Worm (Caenorhabditis elegans) whole organism, L2 larva: Measurements from ENCODE around the gene srh-47.

Source experiments
- C34F6.9 ChIP-seq: fragments of 150-350 bp; optimal IDR thresholded peaks from 2 replicates; lab custom pipeline; 2014; ENCODE audit warnings: missing biosample characterization, missing genetic modification characterization
- F13H6.1 ChIP-seq: sonication (generic microtip); optimal IDR thresholded peaks from 2 replicates; lab custom pipeline; 2016; ENCODE audit warnings: missing genetic modification characterization, missing compliant biosample characterization
- Y55F3AM.14 ChIP-seq: fragments of 200-800 bp; sonication (Bioruptor generic); optimal IDR thresholded peaks from 2 replicates; lab custom pipeline; 2018; ENCODE audit warnings: mild to moderate bottlenecking, missing genetic modification characterization, missing compliant biosample characterization
- ZK546.5 ChIP-seq: sonication (generic microtip); optimal IDR thresholded peaks from 2 replicates; lab custom pipeline; 2017; ENCODE audit warnings: missing biosample characterization, missing genetic modification characterization
- alr-1 ChIP-seq: fragments of 150-350 bp; optimal IDR thresholded peaks from 2 replicates; lab custom pipeline; 2014; ENCODE audit warnings: missing biosample characterization, missing genetic modification characterization
- aly-2 ChIP-seq: fragments of 150-350 bp; optimal IDR thresholded peaks from 2 replicates; lab custom pipeline; 2014; ENCODE audit warnings: missing biosample characterization, missing genetic modification characterization
- ama-1 ChIP-seq: fragments of 150-350 bp; optimal IDR thresholded peaks from 2 replicates; lab custom pipeline; 2018; ENCODE audit warnings: inconsistent platforms
- blmp-1 ChIP-seq: sonication (generic microtip); optimal IDR thresholded peaks from 2 replicates; lab custom pipeline; 2017; ENCODE audit warnings: missing genetic modification characterization, mild to moderate bottlenecking, missing compliant biosample characterization, antibody characterized with exemption, moderate library complexity; ENCODE audit not compliant: insufficient read depth
- ceh-16 ChIP-seq: fragments of 150-350 bp; optimal IDR thresholded peaks from 2 replicates; lab custom pipeline; 2014; ENCODE audit warnings: missing biosample characterization, missing genetic modification characterization
- ceh-82 ChIP-seq: fragments of 150-350 bp; optimal IDR thresholded peaks from 2 replicates; lab custom pipeline; 2014; ENCODE audit warnings: missing biosample characterization, missing genetic modification characterization
- crh-2 ChIP-seq: sonication (generic microtip); optimal IDR thresholded peaks from 2 replicates; lab custom pipeline; 2017; ENCODE audit warnings: missing biosample characterization, missing genetic modification characterization
- dmd-4 ChIP-seq: sonication (generic microtip); optimal IDR thresholded peaks from 2 replicates; lab custom pipeline; 2017; ENCODE audit warnings: missing biosample characterization, missing genetic modification characterization
- egl-27 ChIP-seq: sonication (generic microtip); optimal IDR thresholded peaks from 3 replicates; lab custom pipeline; 2017; ENCODE audit warnings: missing biosample characterization, missing genetic modification reagents, missing genetic modification characterization
- elt-1 ChIP-seq: fragments of 150-350 bp; optimal IDR thresholded peaks from 2 replicates; lab custom pipeline; 2014; ENCODE audit warnings: missing biosample characterization, missing genetic modification characterization
- elt-3 ChIP-seq: sonication (generic microtip); optimal IDR thresholded peaks from 2 replicates; lab custom pipeline; 2017; ENCODE audit warnings: missing biosample characterization, missing genetic modification characterization
- gmeb-1 ChIP-seq: fragments of 150-350 bp; optimal IDR thresholded peaks from 2 replicates; lab custom pipeline; 2014; ENCODE audit warnings: missing biosample characterization, missing genetic modification characterization
- lin-11 ChIP-seq: fragments of 150-350 bp; sonication (generic microtip); optimal IDR thresholded peaks from 2 replicates; lab custom pipeline; 2014; ENCODE audit warnings: missing biosample characterization, missing genetic modification characterization, inconsistent platforms, mixed read lengths
- lin-13 ChIP-seq: fragments of 150-350 bp; optimal IDR thresholded peaks from 2 replicates; lab custom pipeline; 2014; ENCODE audit warnings: missing biosample characterization, missing genetic modification reagents, missing genetic modification characterization
- lin-39 ChIP-seq: fragments of 150-350 bp; optimal IDR thresholded peaks from 2 replicates; lab custom pipeline; 2014; ENCODE audit warnings: missing biosample characterization, missing genetic modification reagents, missing genetic modification characterization
- lsy-2 ChIP-seq, 2 experiments: fragments of 150-350 bp in 1 of 2; sonication (generic microtip) in 1 of 2; optimal IDR thresholded peaks; 2 replicates each; lab custom pipeline; 2014 to 2017; ENCODE audit warnings: missing biosample characterization in 2 of 2, missing genetic modification characterization in 2 of 2
- mab-5 ChIP-seq: fragments of 150-350 bp; optimal IDR thresholded peaks from 2 replicates; lab custom pipeline; 2014; ENCODE audit warnings: missing biosample characterization, missing genetic modification characterization
- mbf-1 ChIP-seq: sonication (generic microtip); optimal IDR thresholded peaks from 2 replicates; lab custom pipeline; 2017; ENCODE audit warnings: missing biosample characterization, missing genetic modification characterization
- mdl-1 ChIP-seq, 2 experiments: fragments of 150-350 bp in 1 of 2; sonication (generic microtip) in 1 of 2; optimal IDR thresholded peaks; 2 replicates each; lab custom pipeline; 2017; ENCODE audit warnings: missing biosample characterization in 2 of 2, missing genetic modification characterization in 2 of 2
- nhr-10 ChIP-seq: sonication (generic microtip); optimal IDR thresholded peaks from 2 replicates; lab custom pipeline; 2017; ENCODE audit warnings: missing biosample characterization, missing genetic modification characterization
- nhr-11 ChIP-seq: fragments of 150-350 bp; optimal IDR thresholded peaks from 2 replicates; lab custom pipeline; 2014; ENCODE audit warnings: missing biosample characterization, missing genetic modification characterization
- nhr-12 ChIP-seq: fragments of 150-350 bp; optimal IDR thresholded peaks from 2 replicates; lab custom pipeline; 2014; ENCODE audit warnings: missing biosample characterization, missing genetic modification characterization
- nhr-129 ChIP-seq: fragments of 150-350 bp; optimal IDR thresholded peaks from 2 replicates; lab custom pipeline; 2014; ENCODE audit warnings: missing biosample characterization, missing genetic modification characterization
- nhr-21 ChIP-seq: fragments of 150-350 bp; optimal IDR thresholded peaks from 2 replicates; lab custom pipeline; 2014; ENCODE audit warnings: missing biosample characterization, missing genetic modification characterization
- nhr-23 ChIP-seq: fragments of 150-350 bp; optimal IDR thresholded peaks from 2 replicates; lab custom pipeline; 2014; ENCODE audit warnings: missing biosample characterization, missing genetic modification reagents, missing genetic modification characterization
- nhr-237 ChIP-seq: fragments of 150-350 bp; optimal IDR thresholded peaks from 2 replicates; lab custom pipeline; 2014; ENCODE audit warnings: missing biosample characterization, missing genetic modification characterization
- nhr-25 ChIP-seq: fragments of 150-350 bp; sonication (generic microtip); optimal IDR thresholded peaks from 3 replicates; lab custom pipeline; 2014; ENCODE audit warnings: missing biosample characterization, missing genetic modification characterization
- nhr-6 ChIP-seq: fragments of 150-350 bp; optimal IDR thresholded peaks from 2 replicates; lab custom pipeline; 2014; ENCODE audit warnings: missing biosample characterization, missing genetic modification characterization
- nhr-77 ChIP-seq: fragments of 150-350 bp; optimal IDR thresholded peaks from 2 replicates; lab custom pipeline; 2014; ENCODE audit warnings: missing biosample characterization, missing genetic modification characterization
- peb-1 ChIP-seq: fragments of 150-350 bp; optimal IDR thresholded peaks from 2 replicates; lab custom pipeline; 2014; ENCODE audit warnings: missing biosample characterization, missing genetic modification characterization
- sem-4 ChIP-seq: fragments of 150-350 bp; optimal IDR thresholded peaks from 2 replicates; lab custom pipeline; 2014; ENCODE audit warnings: missing biosample characterization, missing genetic modification reagents, missing genetic modification characterization
- skn-1 ChIP-seq: sonication (generic microtip); optimal IDR thresholded peaks from 2 replicates; lab custom pipeline; 2017; ENCODE audit warnings: missing biosample characterization, missing genetic modification characterization
- sma-3 ChIP-seq: sonication (generic microtip); optimal IDR thresholded peaks from 2 replicates; lab custom pipeline; 2016; ENCODE audit warnings: missing genetic modification reagents, missing genetic modification characterization, missing compliant biosample characterization
- sma-9 ChIP-seq, 2 experiments: fragments of 150-350 bp in 1 of 2; sonication (generic microtip) in 1 of 2; optimal IDR thresholded peaks; 2 replicates each; lab custom pipeline; 2014 to 2016; ENCODE audit warnings: missing genetic modification characterization in 2 of 2, mild to moderate bottlenecking in 1 of 2, missing biosample characterization in 1 of 2, missing compliant biosample characterization in 1 of 2, missing genetic modification reagents in 1 of 2, moderate library complexity in 1 of 2
- snpc-4 ChIP-seq: fragments of 150-350 bp; optimal IDR thresholded peaks from 2 replicates; lab custom pipeline; 2014; ENCODE audit warnings: missing biosample characterization, missing genetic modification characterization
- unc-39 ChIP-seq: fragments of 150-350 bp; optimal IDR thresholded peaks from 2 replicates; lab custom pipeline; 2014; ENCODE audit warnings: missing biosample characterization, missing genetic modification characterization
- unc-55 ChIP-seq: fragments of 150-350 bp; sonication (generic microtip); optimal IDR thresholded peaks from 3 replicates; lab custom pipeline; 2014; ENCODE audit warnings: missing biosample characterization, missing genetic modification reagents, missing genetic modification characterization
- unc-62 ChIP-seq: fragments of 150-350 bp; optimal IDR thresholded peaks from 2 replicates; lab custom pipeline; 2014; ENCODE audit warnings: missing biosample characterization, missing genetic modification reagents, missing genetic modification characterization
- zag-1 ChIP-seq: fragments of 150-350 bp; optimal IDR thresholded peaks from 2 replicates; lab custom pipeline; 2014; ENCODE audit warnings: missing biosample characterization, missing genetic modification characterization
- ztf-1 ChIP-seq: fragments of 200-800 bp; sonication (Bioruptor generic); conservative IDR thresholded peaks from 2 replicates; pipeline ENCODE4 v1.3.6; 2022; ENCODE audit warnings: missing genetic modification characterization, missing compliant biosample characterization
- ztf-11 ChIP-seq: sonication (generic microtip); optimal IDR thresholded peaks from 2 replicates; lab custom pipeline; 2017; ENCODE audit warnings: missing biosample characterization, missing genetic modification characterization
- ztf-4 ChIP-seq: fragments of 150-350 bp; optimal IDR thresholded peaks from 2 replicates; lab custom pipeline; 2014; ENCODE audit warnings: missing biosample characterization, missing genetic modification characterization

srh-47 gene

ce11 chrV:11281414-11282209 is 18.8 kb downstream of the srh-47 start:
- TF ChIP-seq sem-4 (no peak), nhr-11 (no peak), snpc-4 (no peak), crh-2 (no peak), skn-1 (tag; lab: Kevin White, UChicago) (no peak), nhr-77 (no peak), blmp-1 (no peak), nhr-23 (no peak), zag-1 (no peak), ztf-4 (no peak), mab-5 (tag; lab: Kevin White, UChicago) (no peak), lin-39 (tag; lab: Kevin White, UChicago) (no peak), dmd-4 (no peak), C34F6.9 (tag; lab: Kevin White, UChicago) (peak; percentile 26), aly-2 (no peak), alr-1 (tag; lab: Kevin White, UChicago) (no peak), unc-55 (GFP tag; lab: Kevin White, UChicago) (peak; percentile 11), ztf-11 (tag; lab: Kevin White, UChicago) (no peak), mdl-1 (tag; optimal IDR thresholded peaks at IDR 0.05; lab: Kevin White, UChicago) (no peak), ceh-82 (tag; lab: Kevin White, UChicago) (no peak), unc-39 (no peak), gmeb-1 (tag; lab: Kevin White, UChicago) (no peak), ceh-16 (tag; lab: Kevin White, UChicago) (no peak), lin-11 (no peak), lin-13 (GFP tag; lab: Kevin White, UChicago) (no peak), unc-62 (GFP tag; lab: Kevin White, UChicago) (no peak), nhr-25 (tag; lab: Kevin White, UChicago) (no peak), Y55F3AM.14 (no peak), nhr-10 (no peak), ZK546.5 (tag; lab: Kevin White, UChicago) (no peak), nhr-129 (no peak), ztf-1 (GFP tag; lab: Robert Waterston, UW) (no peak), sma-9 (GFP tag; optimal IDR thresholded peaks at IDR 0.05; lab: Kevin White, UChicago) (peak; percentile 30), sma-9 (tag; optimal IDR thresholded peaks at IDR 0.05; lab: Kevin White, UChicago) (no peak), elt-3 (tag; lab: Kevin White, UChicago) (no peak), nhr-21 (peak; percentile 5), mbf-1 (no peak), peb-1 (no peak), egl-27 (tag; lab: Kevin White, UChicago) (no peak), sma-3 (GFP tag; lab: Kevin White, UChicago) (no peak), F13H6.1 (tag; lab: Kevin White, UChicago) (no peak), nhr-12 (tag; lab: Kevin White, UChicago) (no peak), nhr-237 (no peak), lsy-2 (tag; optimal IDR thresholded peaks at IDR 0.05; lab: Kevin White, UChicago) (peak in 1 of 2 experiments; percentile 25), elt-1 (tag; lab: Kevin White, UChicago) (no peak), ama-1 (no peak)
- TF ChIP-seq, all 48 proteins: peak for 5

ce11 chrV:11279564-11279963 is 20.9 kb downstream of the srh-47 start:
- TF ChIP-seq nhr-6 (no peak), mbf-1 (no peak), mdl-1 (tag; optimal IDR thresholded peaks at IDR 0.05; lab: Kevin White, UChicago) (no peak)
